Fruit fly (Drosophila melanogaster): Measurements from ENCODE around the gene NO66.

The NO66 gene

DNA sequence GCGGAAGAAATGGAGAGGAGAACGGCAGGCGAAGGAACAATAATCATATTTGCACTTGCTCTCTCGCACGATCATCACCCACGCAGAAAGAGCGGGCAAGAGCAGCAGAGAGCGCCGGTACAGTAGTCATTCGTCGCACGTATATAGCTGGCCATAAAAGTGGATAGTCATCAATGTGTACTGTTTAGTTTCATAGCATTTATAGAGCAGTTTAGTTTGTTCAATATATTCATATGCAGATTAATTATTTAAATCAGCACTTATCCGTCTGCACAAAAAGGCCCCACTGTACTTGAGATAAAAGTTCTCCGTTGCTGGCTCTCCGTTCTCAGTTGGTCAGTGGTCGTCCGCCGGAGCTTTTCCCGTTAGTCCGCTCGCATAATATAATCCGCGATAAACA is 5.5 kb downstream of the NO66 start (continued):
- peak; percentile 91 for TF ChIP-seq CG31441 (GFP tag; IDR thresholded peaks at IDR 0.05)
- TF ChIP-seq CG12219 (GFP tag; optimal IDR thresholded peaks at IDR 0.05): peak; percentile 98
- TF ChIP-seq HHEX (GFP tag; optimal IDR thresholded peaks at IDR 0.05): peak; percentile 98
- TF ChIP-seq Deaf1 (tag; optimal IDR thresholded peaks at IDR 0.05): peak; percentile 84
- TF ChIP-seq Atf-2 (GFP tag; optimal IDR thresholded peaks at IDR 0.05): peak; percentile 97
- peak; percentile 16 to 77 for TF ChIP-seq insv (GFP tag; optimal IDR thresholded peaks at IDR 0.05)
- TF ChIP-seq ewg (GFP tag; optimal IDR thresholded peaks at IDR 0.05): peak; percentile 94
- peak; percentile 100 for TF ChIP-seq CG12769 (tag; optimal IDR thresholded peaks at IDR 0.05)
- peak; percentile 98 for TF ChIP-seq ttk (GFP tag; IDR thresholded peaks at IDR 0.05)
- TF ChIP-seq ci (GFP tag; IDR thresholded peaks at IDR 0.05): peak; percentile 99
- no peak for TF ChIP-seq cad (GFP tag; optimal IDR thresholded peaks at IDR 0.05)
- peak; percentile 99 for TF ChIP-seq klu (GFP tag; IDR thresholded peaks at IDR 0.05)
- peak; percentile 89 for TF ChIP-seq CG12104 (GFP tag; optimal IDR thresholded peaks at IDR 0.05)
- TF ChIP-seq toy (GFP tag; IDR thresholded peaks at IDR 0.05): peak; percentile 98
- TF ChIP-seq amos (GFP tag; IDR thresholded peaks at IDR 0.05; ENCODE audit: partially characterized antibody): no peak
- peak in 1 of 2 experiments; percentile 96 for TF ChIP-seq eve (GFP tag; optimal IDR thresholded peaks at IDR 0.05)
- peak; percentile 97 for TF ChIP-seq Mad (GFP tag; optimal IDR thresholded peaks at IDR 0.05)
- peak; percentile 95 for TF ChIP-seq gcm2 (GFP tag; optimal IDR thresholded peaks at IDR 0.05)
- TF ChIP-seq phol (tag; optimal IDR thresholded peaks at IDR 0.05): peak; percentile 95
- TF ChIP-seq Xrp1 (GFP tag; IDR thresholded peaks at IDR 0.05): peak; percentile 98
- peak; percentile 92 for TF ChIP-seq tup (GFP tag; optimal IDR thresholded peaks at IDR 0.05)
- TF ChIP-seq da (GFP tag; optimal IDR thresholded peaks at IDR 0.05): peak; percentile 92
- peak; percentile 98 for TF ChIP-seq CG14050 (GFP tag; IDR thresholded peaks at IDR 0.05)
- TF ChIP-seq Dad (GFP tag; optimal IDR thresholded peaks at IDR 0.05): peak; percentile 97
- no peak for TF ChIP-seq CG16813 (GFP tag; IDR thresholded peaks at IDR 0.05; ENCODE audit: partially characterized antibody)
- TF ChIP-seq CG3065 (GFP tag; optimal IDR thresholded peaks at IDR 0.05): peak; percentile 95
- peak; percentile 98 for TF ChIP-seq danr (GFP tag; IDR thresholded peaks at IDR 0.05)
- TF ChIP-seq fd96Cb (tag; optimal IDR thresholded peaks at IDR 0.05): peak; percentile 97
- peak; percentile 99 for TF ChIP-seq NFAT (GFP tag; IDR thresholded peaks at IDR 0.05)
- TF ChIP-seq wor (GFP tag; IDR thresholded peaks at IDR 0.05): peak; percentile 97
- peak; percentile 100 for TF ChIP-seq Med (GFP tag)
- TF ChIP-seq CG11093 (GFP tag; IDR thresholded peaks at IDR 0.05): peak; percentile 99
- TF ChIP-seq hb (GFP tag; IDR thresholded peaks at IDR 0.05; ENCODE audit: partially characterized antibody): no peak
- TF ChIP-seq Sry-β (GFP tag; optimal IDR thresholded peaks at IDR 0.05): no peak
- peak; percentile 96 for TF ChIP-seq CG4424 (GFP tag; optimal IDR thresholded peaks at IDR 0.05)
- TF ChIP-seq CG11085 (GFP tag; IDR thresholded peaks at IDR 0.05): peak; percentile 99
- TF ChIP-seq Sry-δ (GFP tag; optimal IDR thresholded peaks at IDR 0.05): peak; percentile 75
- peak; percentile 98 for TF ChIP-seq so (GFP tag; IDR thresholded peaks at IDR 0.05)
- peak; percentile 90 for TF ChIP-seq CG9437 (GFP tag; optimal IDR thresholded peaks at IDR 0.05)
- peak; percentile 96 for TF ChIP-seq CG4854 (GFP tag; optimal IDR thresholded peaks at IDR 0.05)
- peak; percentile 96 for TF ChIP-seq disco-r (GFP tag; optimal IDR thresholded peaks at IDR 0.05)
- peak; percentile 99 for TF ChIP-seq CG18599 (GFP tag; optimal IDR thresholded peaks at IDR 0.05)
- peak; percentile 96 for TF ChIP-seq gt (GFP tag; IDR thresholded peaks at IDR 0.05)
- peak; percentile 95 for TF ChIP-seq en (GFP tag; optimal IDR thresholded peaks at IDR 0.05)
- TF ChIP-seq Bteb2 (GFP tag; optimal IDR thresholded peaks at IDR 0.05): peak; percentile 98
- TF ChIP-seq p53 (GFP tag; optimal IDR thresholded peaks at IDR 0.05): peak; percentile 88
- peak; percentile 98 for TF ChIP-seq peb (GFP tag; IDR thresholded peaks at IDR 0.05)
- TF ChIP-seq pum (GFP tag; optimal IDR thresholded peaks at IDR 0.05): peak; percentile 97
- TF ChIP-seq C15 (GFP tag; IDR thresholded peaks at IDR 0.05): peak; percentile 98
- peak; percentile 97 for TF ChIP-seq CG1647 (GFP tag; optimal IDR thresholded peaks at IDR 0.05)
- no peak for TF ChIP-seq Stat92E (GFP tag; optimal IDR thresholded peaks at IDR 0.05)
- peak; percentile 100 for TF ChIP-seq Atf6 (GFP tag; IDR thresholded peaks at IDR 0.05)

Data from whole organism, embryonic.